Fruit fly (Drosophila melanogaster): Measurements from ENCODE around the gene Arc42.

DNA sequence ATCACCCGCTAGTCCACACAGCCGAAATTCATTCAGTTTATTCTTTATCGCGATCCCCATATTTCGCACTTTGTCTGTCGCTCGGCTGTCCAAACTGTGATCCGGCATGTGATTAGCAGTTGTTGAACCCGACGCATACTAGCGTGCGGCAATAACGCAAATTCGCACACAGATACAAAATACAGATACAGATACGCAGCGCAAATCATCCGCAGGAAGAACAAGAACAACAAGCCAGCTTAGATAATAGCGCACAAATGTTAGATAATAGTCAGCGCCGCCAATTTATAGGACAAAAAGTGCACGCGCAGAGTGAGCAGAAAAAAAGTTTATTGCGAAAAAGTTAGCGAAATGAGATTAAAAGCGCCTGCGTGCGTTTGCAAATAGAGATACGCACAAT is 42.6 kb upstream of the Arc42 start:
- TF ChIP-seq EcR (GFP tag; optimal IDR thresholded peaks at IDR 0.05) (no peak), pan (optimal IDR thresholded peaks at IDR 0.05) (no peak), psq (optimal IDR thresholded peaks at IDR 0.05) (no peak)

Measured in whole organism.